Worm (Caenorhabditis elegans) whole organism, young adult: Measurements from ENCODE around the gene ceh-1.

ENCODE experiments used
- K11D2.4 ChIP-seq: fragments of 200-800 bp; sonication (Bioruptor generic); IDR thresholded peaks from 2 replicates; pipeline ENCODE4 v1.3.6; 2022; ENCODE audit warnings: missing genetic modification reagents, missing genetic modification characterization, missing compliant biosample characterization
- ceh-100 ChIP-seq: fragments of 200-800 bp; sonication (Bioruptor generic); IDR thresholded peaks from 2 replicates; pipeline ENCODE4 v1.3.6; 2022; ENCODE audit warnings: missing genetic modification reagents, missing genetic modification characterization, missing compliant biosample characterization
- hsf-1 ChIP-seq: fragments of 200-800 bp; sonication (Bioruptor generic); IDR thresholded peaks from 2 replicates; pipeline ENCODE4 v1.3.6; 2022; ENCODE audit warnings: missing genetic modification reagents, missing genetic modification characterization, missing compliant biosample characterization
- pha-4 ChIP-seq: fragments of 150-350 bp; sonication (generic microtip); optimal IDR thresholded peaks from 2 replicates; lab custom pipeline; 2014; ENCODE audit warnings: missing biosample characterization, missing genetic modification reagents, missing genetic modification characterization

ce11 chrX:4607300-4607699 lies 46.7 kb downstream of the ceh-1 start:
- TF ChIP-seq K11D2.4 (no peak), pha-4 (tag; lab: Kevin White, UChicago) (no peak), hsf-1 (GFP tag; lab: Robert Waterston, UW) (no peak), ceh-100 (GFP tag; lab: Robert Waterston, UW) (no peak)
